Worm (Caenorhabditis elegans) whole organism, L2 larva: ENCODE data around the gene tag-278.

Source experiments
- ama-1 ChIP-seq: fragments of 150-350 bp; optimal IDR thresholded peaks from 2 replicates; lab custom pipeline; 2018; ENCODE audit warnings: inconsistent platforms
- ceh-16 ChIP-seq: fragments of 150-350 bp; optimal IDR thresholded peaks from 2 replicates; lab custom pipeline; 2014; ENCODE audit warnings: missing biosample characterization, missing genetic modification characterization
- dmd-4 ChIP-seq: sonication (generic microtip); optimal IDR thresholded peaks from 2 replicates; lab custom pipeline; 2017; ENCODE audit warnings: missing biosample characterization, missing genetic modification characterization
- fos-1 ChIP-seq: fragments of 150-350 bp; optimal IDR thresholded peaks from 2 replicates; lab custom pipeline; 2014; ENCODE audit warnings: missing biosample characterization, missing genetic modification characterization
- nhr-11 ChIP-seq: fragments of 150-350 bp; optimal IDR thresholded peaks from 2 replicates; lab custom pipeline; 2014; ENCODE audit warnings: missing biosample characterization, missing genetic modification characterization
- nhr-23 ChIP-seq: fragments of 150-350 bp; optimal IDR thresholded peaks from 2 replicates; lab custom pipeline; 2014; ENCODE audit warnings: missing biosample characterization, missing genetic modification reagents, missing genetic modification characterization
- nhr-237 ChIP-seq: fragments of 150-350 bp; optimal IDR thresholded peaks from 2 replicates; lab custom pipeline; 2014; ENCODE audit warnings: missing biosample characterization, missing genetic modification characterization
- nhr-25 ChIP-seq: fragments of 150-350 bp; sonication (generic microtip); optimal IDR thresholded peaks from 3 replicates; lab custom pipeline; 2014; ENCODE audit warnings: missing biosample characterization, missing genetic modification characterization
- peb-1 ChIP-seq: fragments of 150-350 bp; optimal IDR thresholded peaks from 2 replicates; lab custom pipeline; 2014; ENCODE audit warnings: missing biosample characterization, missing genetic modification characterization
- skn-1 ChIP-seq: sonication (generic microtip); optimal IDR thresholded peaks from 2 replicates; lab custom pipeline; 2017; ENCODE audit warnings: missing biosample characterization, missing genetic modification characterization
- snpc-4 ChIP-seq: fragments of 150-350 bp; optimal IDR thresholded peaks from 2 replicates; lab custom pipeline; 2014; ENCODE audit warnings: missing biosample characterization, missing genetic modification characterization
- zag-1 ChIP-seq: fragments of 150-350 bp; optimal IDR thresholded peaks from 2 replicates; lab custom pipeline; 2014; ENCODE audit warnings: missing biosample characterization, missing genetic modification characterization
- ztf-1 ChIP-seq: fragments of 200-800 bp; sonication (Bioruptor generic); conservative IDR thresholded peaks from 2 replicates; pipeline ENCODE4 v1.3.6; 2022; ENCODE audit warnings: missing genetic modification characterization, missing compliant biosample characterization
- ztf-11 ChIP-seq: sonication (generic microtip); optimal IDR thresholded peaks from 2 replicates; lab custom pipeline; 2017; ENCODE audit warnings: missing biosample characterization, missing genetic modification characterization

ce11 chrX:3705319-3705718 lies 16.3 kb upstream of the tag-278 start:
- TF ChIP-seq fos-1 (tag; lab: Kevin White, UChicago) (no peak), snpc-4 (tag; lab: Kevin White, UChicago) (no peak), skn-1 (tag; lab: Kevin White, UChicago) (no peak), ztf-1 (GFP tag; lab: Robert Waterston, UW) (no peak), dmd-4 (no peak), nhr-25 (no peak), nhr-11 (tag; lab: Kevin White, UChicago) (no peak), zag-1 (no peak), ceh-16 (tag; lab: Kevin White, UChicago) (no peak), nhr-23 (tag; lab: Kevin White, UChicago) (no peak), peb-1 (tag; lab: Kevin White, UChicago) (no peak), ztf-11 (tag; lab: Kevin White, UChicago) (no peak), ama-1 (lab: Kevin White, UChicago) (no peak), nhr-237 (no peak)
